Fruit fly (Drosophila melanogaster) whole organism, embryonic: ENCODE results near the gene CG8925.

ENCODE experiments used
- CG11093 ChIP-seq: fragments of 200-800 bp; sonication (Bioruptor generic); IDR thresholded peaks from 3 replicates; pipeline ENCODE4 v1.3.6; 2022; ENCODE audit warnings: missing biosample characterization, missing genetic modification characterization
- CG12071 ChIP-seq: fragments of 200-800 bp; sonication (Bioruptor generic); optimal IDR thresholded peaks from 3 replicates; lab custom pipeline; 2018; ENCODE audit warnings: missing biosample characterization, mild to moderate bottlenecking, missing genetic modification characterization
- CG12104 ChIP-seq: fragments of 200-800 bp; sonication (Bioruptor generic); optimal IDR thresholded peaks from 3 replicates; lab custom pipeline; 2016; ENCODE audit warnings: missing biosample characterization, missing genetic modification characterization
- CG12299 ChIP-seq: fragments of 200-800 bp; sonication (Bioruptor generic); optimal IDR thresholded peaks from 2 replicates; lab custom pipeline; 2018; ENCODE audit warnings: missing biosample characterization, mild to moderate bottlenecking, missing genetic modification characterization
- CG12659 ChIP-seq: fragments of 200-800 bp; sonication (Bioruptor generic); optimal IDR thresholded peaks from 3 replicates; lab custom pipeline; 2017; ENCODE audit warnings: mild to moderate bottlenecking, missing biosample characterization, missing genetic modification reagents, missing genetic modification characterization
- CG13775 ChIP-seq: fragments of 200-800 bp; sonication (Bioruptor generic); optimal IDR thresholded peaks from 3 replicates; lab custom pipeline; 2017; ENCODE audit warnings: missing biosample characterization, mild to moderate bottlenecking, missing genetic modification characterization
- CG13894 ChIP-seq: fragments of 200-800 bp; sonication (Bioruptor generic); optimal IDR thresholded peaks from 3 replicates; lab custom pipeline; 2018; ENCODE audit warnings: missing biosample characterization, mild to moderate bottlenecking, missing genetic modification characterization, moderate library complexity
- CG14014 ChIP-seq: fragments of 200-800 bp; sonication (Bioruptor generic); IDR thresholded peaks from 2 replicates; pipeline ENCODE4 v1.3.6; 2022; ENCODE audit warnings: missing biosample characterization, missing genetic modification characterization
- CG14441 ChIP-seq: fragments of 200-800 bp; sonication (Bioruptor generic); IDR thresholded peaks from 2 replicates; pipeline ENCODE4 v1.3.6; 2022; ENCODE audit warnings: missing biosample characterization, missing genetic modification characterization
- CG15696 ChIP-seq: fragments of 200-800 bp; sonication (Bioruptor generic); optimal IDR thresholded peaks from 2 replicates; lab custom pipeline; 2019; ENCODE audit warnings: missing biosample characterization, mild to moderate bottlenecking, missing genetic modification characterization, moderate library complexity
- CG18262 ChIP-seq: fragments of 200-800 bp; optimal IDR thresholded peaks from 3 replicates; lab custom pipeline; 2019; ENCODE audit warnings: missing biosample characterization, mild to moderate bottlenecking, missing genetic modification characterization, moderate library complexity
- CG18599 ChIP-seq: fragments of 200-800 bp; sonication (Bioruptor generic); optimal IDR thresholded peaks from 3 replicates; lab custom pipeline; 2017; ENCODE audit warnings: missing biosample characterization, missing genetic modification characterization, mild to moderate bottlenecking, moderate library complexity, missing genetic modification reagents
- CG2199 ChIP-seq: fragments of 200-800 bp; sonication (Bioruptor generic); IDR thresholded peaks from 3 replicates; pipeline ENCODE4 v1.3.6; 2022; ENCODE audit warnings: missing biosample characterization, missing genetic modification characterization
- CG2712 ChIP-seq: fragments of 200-800 bp; optimal IDR thresholded peaks from 3 replicates; lab custom pipeline; 2019; ENCODE audit warnings: missing biosample characterization, mild to moderate bottlenecking, missing genetic modification characterization, moderate library complexity
- CG3163 ChIP-seq: fragments of 200-800 bp; sonication (Bioruptor generic); optimal IDR thresholded peaks from 3 replicates; lab custom pipeline; 2016; ENCODE audit warnings: missing biosample characterization, missing genetic modification characterization
- CG3281 ChIP-seq: fragments of 200-800 bp; sonication (Bioruptor generic); optimal IDR thresholded peaks from 3 replicates; lab custom pipeline; 2017; ENCODE audit warnings: missing biosample characterization, mild to moderate bottlenecking, missing genetic modification characterization
- CG33213 ChIP-seq: fragments of 200-800 bp; sonication (Bioruptor generic); optimal IDR thresholded peaks from 3 replicates; lab custom pipeline; 2016; ENCODE audit warnings: missing biosample characterization, missing genetic modification characterization
- CG33557 ChIP-seq: fragments of 200-800 bp; sonication (Bioruptor generic); optimal IDR thresholded peaks from 2 replicates; lab custom pipeline; 2019; ENCODE audit warnings: missing biosample characterization, mild to moderate bottlenecking, missing genetic modification characterization, moderate library complexity
- CG4328 ChIP-seq: fragments of 200-800 bp; sonication (Bioruptor generic); optimal IDR thresholded peaks from 3 replicates; lab custom pipeline; 2017; ENCODE audit warnings: missing biosample characterization, missing genetic modification reagents, missing genetic modification characterization
- CG5245 ChIP-seq: fragments of 200-800 bp; sonication (Bioruptor generic); optimal IDR thresholded peaks from 3 replicates; lab custom pipeline; 2016; ENCODE audit warnings: missing biosample characterization, missing genetic modification characterization
- CG6689 ChIP-seq: fragments of 200-800 bp; sonication (Bioruptor generic); IDR thresholded peaks from 2 replicates; pipeline ENCODE4 v1.3.6; 2022; ENCODE audit warnings: missing biosample characterization, missing genetic modification characterization
- CG8924 ChIP-seq: fragments of 200-800 bp; optimal IDR thresholded peaks from 3 replicates; lab custom pipeline; 2019; ENCODE audit warnings: missing biosample characterization, mild to moderate bottlenecking, missing genetic modification characterization, moderate library complexity
- Dll ChIP-seq: fragments of 200-800 bp; sonication (Bioruptor generic); IDR thresholded peaks from 4 replicates; pipeline ENCODE4 v1.3.6; 2022; ENCODE audit warnings: missing biosample characterization, missing genetic modification characterization; ENCODE audit not compliant: partially characterized antibody
- Drgx ChIP-seq: fragments of 200-800 bp; sonication (Bioruptor generic); IDR thresholded peaks from 2 replicates; pipeline ENCODE4 v1.3.6; 2022; ENCODE audit warnings: missing biosample characterization, missing genetic modification characterization
- HLH54F ChIP-seq: fragments of 200-800 bp; sonication (Bioruptor generic); optimal IDR thresholded peaks from 3 replicates; lab custom pipeline; 2016; ENCODE audit warnings: missing biosample characterization, missing genetic modification characterization
- Hand ChIP-seq: fragments of 200-800 bp; sonication (Bioruptor generic); optimal IDR thresholded peaks from 2 replicates; lab custom pipeline; 2017; ENCODE audit warnings: mild to moderate bottlenecking, missing biosample characterization, missing genetic modification reagents, missing genetic modification characterization
- Hmx ChIP-seq: fragments of 200-800 bp; sonication (Bioruptor generic); optimal IDR thresholded peaks from 2 replicates; lab custom pipeline; 2016; ENCODE audit warnings: missing biosample characterization, missing genetic modification characterization
- Myb ChIP-seq: fragments of 200-800 bp; sonication (Bioruptor generic); optimal IDR thresholded peaks from 2 replicates; lab custom pipeline; 2016; ENCODE audit warnings: missing biosample characterization, missing genetic modification characterization
- NFAT ChIP-seq: fragments of 200-800 bp; sonication (Bioruptor generic); IDR thresholded peaks from 2 replicates; pipeline ENCODE4 v1.3.6; 2022; ENCODE audit warnings: missing biosample characterization, missing genetic modification characterization
- PHDP ChIP-seq: fragments of 200-800 bp; sonication (Bioruptor generic); optimal IDR thresholded peaks from 3 replicates; lab custom pipeline; 2018; ENCODE audit warnings: missing biosample characterization, mild to moderate bottlenecking, missing genetic modification characterization, moderate library complexity
- amos ChIP-seq: fragments of 200-800 bp; sonication (Bioruptor generic); IDR thresholded peaks from 2 replicates; pipeline ENCODE4 v1.3.6; 2022; ENCODE audit warnings: missing biosample characterization, missing genetic modification characterization; ENCODE audit not compliant: partially characterized antibody
- bsh ChIP-seq, 2 experiments: fragments of 200-800 bp; sonication (Bioruptor generic); optimal IDR thresholded peaks; 2 replicates each; lab custom pipeline; 2017 to 2018; ENCODE audit warnings: mild to moderate bottlenecking in 2 of 2, missing biosample characterization in 2 of 2, missing genetic modification characterization in 2 of 2, moderate library complexity in 1 of 2
- cad ChIP-seq: fragments of >200 bp; optimal IDR thresholded peaks from 2 replicates; lab custom pipeline; 2017; ENCODE audit warnings: missing biosample characterization, missing genetic modification characterization
- cato ChIP-seq: fragments of 200-800 bp; sonication (Bioruptor generic); optimal IDR thresholded peaks from 2 replicates; lab custom pipeline; 2016; ENCODE audit warnings: missing biosample characterization, missing genetic modification characterization, borderline replicate concordance
- crp ChIP-seq, 2 experiments: fragments of 200-800 bp; sonication (Bioruptor generic); optimal IDR thresholded peaks; 2 replicates in 1 of 2; 3 replicates in 1 of 2; lab custom pipeline; 2017; ENCODE audit warnings: missing biosample characterization in 2 of 2, missing genetic modification characterization in 2 of 2, mild to moderate bottlenecking in 1 of 2, moderate library complexity in 1 of 2
- eyg ChIP-seq: fragments of 200-800 bp; sonication (Bioruptor generic); optimal IDR thresholded peaks from 3 replicates; lab custom pipeline; 2016; ENCODE audit warnings: missing biosample characterization, missing genetic modification characterization
- fd64A ChIP-seq: fragments of 200-800 bp; sonication (Bioruptor generic); optimal IDR thresholded peaks from 3 replicates; lab custom pipeline; 2018; ENCODE audit warnings: missing biosample characterization, mild to moderate bottlenecking, missing genetic modification characterization
- gfzf ChIP-seq: fragments of 200-800 bp; sonication (Bioruptor generic); optimal IDR thresholded peaks from 2 replicates; lab custom pipeline; 2016; ENCODE audit warnings: missing biosample characterization, mild to moderate bottlenecking, missing genetic modification characterization, moderate library complexity
- gsb-n ChIP-seq: fragments of 200-800 bp; sonication (Bioruptor generic); optimal IDR thresholded peaks from 3 replicates; lab custom pipeline; 2018; ENCODE audit warnings: missing biosample characterization, mild to moderate bottlenecking, missing genetic modification characterization
- gt ChIP-seq: fragments of 200-800 bp; sonication (Bioruptor generic); IDR thresholded peaks from 2 replicates; pipeline ENCODE4 v1.3.6; 2022; ENCODE audit warnings: missing biosample characterization, missing genetic modification characterization
- jigr1 ChIP-seq: fragments of 200-800 bp; sonication (Bioruptor generic); IDR thresholded peaks from 3 replicates; pipeline ENCODE4 v1.3.6; 2022; ENCODE audit warnings: missing biosample characterization, missing genetic modification characterization
- ken ChIP-seq: fragments of 200-800 bp; sonication (Bioruptor generic); IDR thresholded peaks from 3 replicates; pipeline ENCODE4 v1.3.6; 2022; ENCODE audit warnings: missing biosample characterization, missing genetic modification characterization
- kni ChIP-seq: fragments of 200-800 bp; sonication (Bioruptor generic); optimal IDR thresholded peaks from 3 replicates; lab custom pipeline; 2017; ENCODE audit warnings: mild to moderate bottlenecking, missing biosample characterization, missing genetic modification reagents, missing genetic modification characterization
- pita ChIP-seq: fragments of 200-800 bp; sonication (Bioruptor generic); optimal IDR thresholded peaks from 2 replicates; lab custom pipeline; 2017; ENCODE audit warnings: missing biosample characterization, mild to moderate bottlenecking, missing genetic modification characterization
- schlank ChIP-seq: fragments of 200-800 bp; sonication (Bioruptor generic); optimal IDR thresholded peaks from 2 replicates; lab custom pipeline; 2018; ENCODE audit warnings: missing biosample characterization, mild to moderate bottlenecking, missing genetic modification characterization
- scrt ChIP-seq: fragments of 200-800 bp; sonication (Bioruptor generic); optimal IDR thresholded peaks from 2 replicates; lab custom pipeline; 2018; ENCODE audit warnings: missing biosample characterization, mild to moderate bottlenecking, missing genetic modification characterization, moderate library complexity
- sob ChIP-seq: fragments of 200-800 bp; sonication (Bioruptor generic); IDR thresholded peaks from 2 replicates; pipeline ENCODE4 v1.3.6; 2022; ENCODE audit warnings: missing biosample characterization, missing genetic modification characterization
- wdn ChIP-seq: fragments of 200-800 bp; sonication (Bioruptor generic); IDR thresholded peaks from 2 replicates; pipeline ENCODE4 v1.3.6; 2022; ENCODE audit warnings: missing biosample characterization, missing genetic modification characterization

CG8925 gene

DNA sequence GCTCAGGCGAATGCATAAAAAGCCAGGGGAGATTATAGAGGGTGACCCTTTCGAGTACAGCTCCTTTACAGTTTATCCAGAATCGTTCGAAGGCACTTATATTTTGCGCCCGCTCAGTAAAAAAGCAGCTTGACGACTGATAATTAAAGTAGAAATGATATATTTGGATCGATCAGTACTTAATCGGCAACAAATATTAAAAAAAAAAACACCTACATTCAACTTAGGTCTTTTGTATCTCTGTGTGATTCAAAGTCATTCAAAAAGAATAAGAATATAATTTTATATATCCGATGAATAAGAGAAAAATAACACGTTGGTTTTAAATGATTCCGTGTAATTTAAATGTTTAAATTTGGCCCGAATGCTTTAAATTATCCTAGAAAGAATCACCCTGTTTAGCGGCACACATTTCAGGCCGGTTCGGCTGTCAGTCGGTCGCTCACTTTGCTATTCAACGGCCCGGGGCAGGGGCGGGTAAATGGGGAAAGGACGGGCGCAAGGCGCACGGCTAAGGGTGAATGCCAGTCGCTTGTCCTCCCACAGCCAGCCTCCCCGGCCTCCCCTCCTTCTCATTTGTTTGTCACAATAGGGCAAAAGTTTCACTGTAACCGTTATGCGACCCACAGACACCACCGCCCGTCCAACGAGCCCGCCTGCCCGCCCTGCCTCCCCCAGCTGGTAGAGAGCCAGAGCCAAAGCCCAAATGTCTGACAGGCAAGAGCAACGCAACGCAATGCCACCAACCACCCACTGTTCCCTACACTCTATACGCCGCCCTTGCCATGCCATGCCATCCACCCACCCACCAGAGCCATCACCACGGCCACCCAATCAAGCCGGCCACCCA, 41.3 kb downstream of the CG8925 start (continued):
- TF ChIP-seq amos (GFP tag; lab: Robert Waterston, UW) (0 out of 2 replicates have a peak, but pooled peaks have one; percentile 12), cad (GFP tag; lab: Kevin White, UChicago) (no peak), ken (0 out of 3 replicates have a peak, but pooled peaks have one; percentile 38), CG8924 (peak; percentile 35), gsb-n (tag; lab: Kevin White, UChicago) (no peak), fd64A (no peak), CG11093 (GFP tag; lab: Robert Waterston, UW) (no peak), HLH54F (GFP tag; lab: Kevin White, UChicago) (no peak), eyg (no peak), CG6689 (GFP tag; lab: Robert Waterston, UW) (peak; percentile 20; the same call in 1 of the 2 replicates), CG5245 (GFP tag; lab: Kevin White, UChicago) (no peak), CG13894 (tag; lab: Kevin White, UChicago) (peak; percentile 64), sob (peak; percentile 9; the same call in 1 of the 2 replicates), Hmx (no peak), CG12104 (GFP tag; lab: Kevin White, UChicago) (peak; percentile 62), CG14441 (GFP tag; lab: Robert Waterston, UW) (no peak), CG12299 (tag; lab: Kevin White, UChicago) (no peak), bsh (GFP tag; optimal IDR thresholded peaks at IDR 0.05; lab: Kevin White, UChicago) (peak in 1 of 2 experiments; percentile 47), CG15696 (tag; lab: Kevin White, UChicago) (peak; percentile 7), crp (GFP tag; optimal IDR thresholded peaks at IDR 0.05; lab: Kevin White, UChicago) (no peak), CG33213 (GFP tag; lab: Kevin White, UChicago) (no peak), schlank (tag; lab: Kevin White, UChicago) (no peak), PHDP (tag; lab: Kevin White, UChicago) (peak; percentile 38), CG18599 (GFP tag; lab: Kevin White, UChicago) (peak; percentile 87), Dll (GFP tag; lab: Robert Waterston, UW) (no peak), CG12659 (peak; percentile 19), CG12071 (GFP tag; lab: Kevin White, UChicago) (no peak), pita (GFP tag; lab: Kevin White, UChicago) (no peak), wdn (GFP tag; lab: Robert Waterston, UW) (no peak), jigr1 (GFP tag; lab: Robert Waterston, UW) (no peak), Hand (GFP tag; lab: Kevin White, UChicago) (peak; percentile 59), cato (GFP tag; lab: Kevin White, UChicago) (no peak), CG2712 (tag; lab: Kevin White, UChicago) (peak; percentile 44), CG4328 (GFP tag; lab: Kevin White, UChicago) (peak; percentile 5), Myb (peak; percentile 2), gfzf (GFP tag; lab: Kevin White, UChicago) (no peak), kni (GFP tag; lab: Kevin White, UChicago) (no peak), CG3281 (GFP tag; lab: Kevin White, UChicago) (peak; percentile 75), CG18262 (peak; percentile 58), CG13775 (GFP tag; lab: Kevin White, UChicago) (peak; percentile 9), Drgx (GFP tag; lab: Robert Waterston, UW) (no peak), CG14014 (GFP tag; lab: Robert Waterston, UW) (no peak), CG2199 (GFP tag; lab: Robert Waterston, UW) (0 out of 3 replicates have a peak, but pooled peaks have one; percentile 20), CG3163 (GFP tag; lab: Kevin White, UChicago) (no peak), gt (no peak), scrt (GFP tag; lab: Kevin White, UChicago) (peak; percentile 63), CG33557 (GFP tag; lab: Kevin White, UChicago) (no peak), NFAT (GFP tag; lab: Robert Waterston, UW) (0 out of 2 replicates have a peak, but pooled peaks have one; percentile 22)
